Worm (Caenorhabditis elegans) whole organism, midembryonic: Measurements from ENCODE around the gene T10B5.7.
A peak's percentile ranks its signal among the peaks of the same experiment; 100 is the strongest.

Experiments used
- T22C8.4 ChIP-seq: fragments of 200-800 bp; sonication (Bioruptor generic); IDR thresholded peaks from 2 replicates; pipeline ENCODE4 v1.3.6; 2022; ENCODE audit warnings: missing genetic modification characterization, missing compliant biosample characterization
- cog-1 ChIP-seq: sonication (generic microtip); optimal IDR thresholded peaks from 2 replicates; lab custom pipeline; 2016; ENCODE audit warnings: missing genetic modification characterization, missing compliant biosample characterization
- flt-1 ChIP-seq: fragments of 200-800 bp; sonication (Bioruptor generic); IDR thresholded peaks from 2 replicates; pipeline ENCODE4 v1.3.6; 2022; ENCODE audit warnings: missing genetic modification characterization, missing compliant biosample characterization
- klf-2 ChIP-seq: fragments of 200-800 bp; sonication (Bioruptor generic); conservative IDR thresholded peaks from 2 replicates; pipeline ENCODE4 v1.3.6; 2022; ENCODE audit warnings: missing genetic modification reagents, missing genetic modification characterization, missing compliant biosample characterization
- med-1 ChIP-seq: sonication (generic microtip); optimal IDR thresholded peaks from 2 replicates; lab custom pipeline; 2017; ENCODE audit warnings: missing genetic modification characterization, mild to moderate bottlenecking, missing compliant biosample characterization, antibody characterized with exemption, missing genetic modification reagents; ENCODE audit not compliant: insufficient read depth
- ref-1 ChIP-seq: fragments of 200-800 bp; sonication (Bioruptor generic); conservative IDR thresholded peaks from 2 replicates; pipeline ENCODE4 v1.3.6; 2022; ENCODE audit warnings: missing genetic modification reagents, missing genetic modification characterization, missing compliant biosample characterization
- tab-1 ChIP-seq: fragments of 200-800 bp; sonication (Bioruptor generic); IDR thresholded peaks from 2 replicates; pipeline ENCODE4 v1.3.6; 2022; ENCODE audit warnings: missing genetic modification characterization, missing compliant biosample characterization
- ztf-23 ChIP-seq: fragments of 200-800 bp; sonication (Bioruptor generic); IDR thresholded peaks from 2 replicates; pipeline ENCODE4 v1.3.6; 2022; ENCODE audit warnings: missing genetic modification reagents, missing genetic modification characterization, missing compliant biosample characterization
- ztf-29 ChIP-seq: fragments of 200-800 bp; sonication (Bioruptor generic); IDR thresholded peaks from 2 replicates; pipeline ENCODE4 v1.3.6; 2022; ENCODE audit warnings: missing genetic modification reagents, missing genetic modification characterization, missing compliant biosample characterization

Gene T10B5.7

ce11 chrV:1856176-1856575, 10.2 kb downstream of the T10B5.7 start, which contains the start of gene T10B5.10:
Gene T10B5.10, minus strand, starts transcription at chrV:1856276.
- TF ChIP-seq klf-2 (GFP tag; lab: Robert Waterston, UW) (no peak), T22C8.4 (no peak), ztf-29 (GFP tag; lab: Robert Waterston, UW) (no peak), cog-1 (tag; lab: Kevin White, UChicago) (no peak), tab-1 (GFP tag; lab: Robert Waterston, UW) (no peak), med-1 (GFP tag; lab: Kevin White, UChicago) (no peak), ref-1 (no peak), ztf-23 (GFP tag; lab: Robert Waterston, UW) (no peak), flt-1 (GFP tag; lab: Robert Waterston, UW) (no peak)

DNA sequence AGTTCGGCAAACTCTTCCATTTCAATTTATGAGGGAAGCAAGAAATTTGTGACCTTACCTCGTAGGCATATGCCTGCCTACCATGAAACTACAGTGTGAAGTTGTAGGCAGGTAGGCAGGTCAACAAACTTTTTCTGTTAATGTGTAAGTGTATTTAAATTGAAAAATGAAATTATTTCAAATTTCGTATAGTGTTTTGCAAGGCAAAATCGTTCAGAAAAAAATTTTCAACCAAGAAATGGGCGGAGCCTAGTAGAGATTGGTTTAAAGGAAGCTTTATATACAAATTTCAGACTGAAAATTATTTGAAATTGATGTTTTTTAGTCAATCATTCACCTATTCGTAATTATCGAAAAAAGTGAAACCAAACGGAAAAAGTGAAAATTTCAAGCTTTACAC, 11.8 kb downstream of the T10B5.7 start:
- TF ChIP-seq klf-2 (GFP tag; lab: Robert Waterston, UW) = no peak

- TF ChIP-seq tab-1 (GFP tag; lab: Robert Waterston, UW) = no peak
- 0 out of 2 replicates have a peak, but pooled peaks have one; percentile 17 for TF ChIP-seq ztf-23 (GFP tag; lab: Robert Waterston, UW)
Observed at ce11 chrV:1862954-1863353, 17.0 kb downstream of the T10B5.7 start.

ce11 chrV:1864997-1865396, 19.0 kb downstream of the T10B5.7 start:
- TF ChIP-seq flt-1 (GFP tag; lab: Robert Waterston, UW) = no peak

- no peak for TF ChIP-seq ztf-29 (GFP tag; lab: Robert Waterston, UW)
- no peak for TF ChIP-seq tab-1 (GFP tag; lab: Robert Waterston, UW)
- no peak for TF ChIP-seq cog-1 (tag; lab: Kevin White, UChicago)
- no peak for TF ChIP-seq T22C8.4
- TF ChIP-seq med-1 (GFP tag; lab: Kevin White, UChicago) = no peak
- TF ChIP-seq flt-1 (GFP tag; lab: Robert Waterston, UW) = no peak
- TF ChIP-seq ztf-23 (GFP tag; lab: Robert Waterston, UW) = no peak
- TF ChIP-seq klf-2 (GFP tag; lab: Robert Waterston, UW) = no peak
- no peak for TF ChIP-seq ref-1
Observed at ce11 chrV:1868025-1868424, 22.0 kb downstream of the T10B5.7 start.

DNA sequence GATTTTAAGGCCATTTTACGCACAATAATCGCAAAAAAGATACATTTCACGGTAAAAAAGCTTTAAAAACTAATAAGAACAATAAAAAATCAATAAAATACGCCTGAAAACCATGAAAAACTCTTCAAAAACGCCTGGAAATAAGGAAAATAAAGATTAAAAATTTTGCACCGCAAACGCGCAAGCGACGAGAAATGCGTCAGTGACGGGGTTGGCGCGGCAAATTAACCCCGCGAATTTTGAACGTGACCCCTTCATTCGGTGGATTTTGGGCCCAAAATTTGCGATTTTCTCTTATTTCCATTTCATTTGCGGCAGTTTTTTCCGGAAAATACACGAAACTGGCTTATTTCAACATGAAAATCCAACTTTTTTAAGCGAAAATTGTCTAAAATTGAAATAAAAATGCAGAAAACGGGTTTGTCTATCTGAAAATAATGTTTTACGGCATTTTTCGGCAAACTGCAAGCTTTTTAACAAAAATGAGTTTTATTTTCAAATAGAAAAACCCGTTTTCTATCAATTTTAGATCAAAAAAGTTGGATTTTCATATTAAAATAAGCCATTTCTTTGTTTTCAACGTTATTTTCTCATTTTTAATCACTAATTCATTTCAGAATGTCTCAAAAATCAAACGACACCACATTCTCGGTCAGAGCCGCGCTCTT, 22.7 kb downstream of the T10B5.7 start, which contains the start of gene knl-3:
Gene knl-3, plus strand, starts transcription at position 618 of the 668 bp plus-strand sequence.
- TF ChIP-seq ztf-23 (GFP tag; lab: Robert Waterston, UW) (peak; percentile 76), tab-1 (GFP tag; lab: Robert Waterston, UW) (peak; percentile 75; the same call in 1 of the 2 replicates), med-1 (GFP tag; lab: Kevin White, UChicago) (peak; percentile 48), ztf-29 (GFP tag; lab: Robert Waterston, UW) (0 out of 2 replicates have a peak, but pooled peaks have one; percentile 43), T22C8.4 (peak; percentile 71), flt-1 (GFP tag; lab: Robert Waterston, UW) (peak; percentile 75; the same call in 1 of the 2 replicates), klf-2 (GFP tag; lab: Robert Waterston, UW) (no peak), cog-1 (tag; lab: Kevin White, UChicago) (peak; percentile 63), ref-1 (no peak)

ce11 chrV:1869682-1870081, 23.7 kb downstream of the T10B5.7 start, which contains the start of gene T10B5.3:
Gene T10B5.3, minus strand, starts transcription at chrV:1869782.
- no peak for TF ChIP-seq ztf-23 (GFP tag; lab: Robert Waterston, UW)
- no peak for TF ChIP-seq med-1 (GFP tag; lab: Kevin White, UChicago)
- no peak for TF ChIP-seq tab-1 (GFP tag; lab: Robert Waterston, UW)
- TF ChIP-seq ztf-29 (GFP tag; lab: Robert Waterston, UW) = no peak
- no peak for TF ChIP-seq klf-2 (GFP tag; lab: Robert Waterston, UW)
- no peak for TF ChIP-seq cog-1 (tag; lab: Kevin White, UChicago)
- no peak for TF ChIP-seq flt-1 (GFP tag; lab: Robert Waterston, UW)
- TF ChIP-seq ref-1 = no peak
- TF ChIP-seq T22C8.4 = no peak

DNA sequence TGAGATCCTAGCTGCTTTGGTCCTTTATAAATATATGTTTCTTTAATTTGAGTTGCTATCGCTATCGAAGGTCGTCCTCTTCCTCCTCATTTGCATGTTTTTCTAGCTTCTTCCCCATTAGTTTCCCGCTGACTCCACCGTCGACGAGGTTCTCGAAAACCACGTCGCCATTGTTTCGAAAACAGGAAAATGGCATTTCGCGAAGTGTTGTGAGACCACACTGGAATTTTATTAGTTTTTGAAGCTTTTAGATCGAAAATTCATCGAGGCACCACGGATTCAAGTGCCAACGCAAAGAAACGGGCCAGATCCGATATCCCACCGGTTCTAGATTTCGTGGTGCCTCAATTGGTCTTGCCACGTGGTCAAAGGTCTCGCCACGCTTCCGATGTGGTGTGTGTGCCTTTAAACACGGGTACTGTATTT, 24.5 kb downstream of the T10B5.7 start:
- TF ChIP-seq ref-1 (no peak), flt-1 (GFP tag; lab: Robert Waterston, UW) (no peak), ztf-29 (GFP tag; lab: Robert Waterston, UW) (no peak), T22C8.4 (no peak), med-1 (GFP tag; lab: Kevin White, UChicago) (no peak), cog-1 (tag; lab: Kevin White, UChicago) (no peak), klf-2 (GFP tag; lab: Robert Waterston, UW) (no peak), ztf-23 (GFP tag; lab: Robert Waterston, UW) (no peak), tab-1 (GFP tag; lab: Robert Waterston, UW) (no peak)

DNA sequence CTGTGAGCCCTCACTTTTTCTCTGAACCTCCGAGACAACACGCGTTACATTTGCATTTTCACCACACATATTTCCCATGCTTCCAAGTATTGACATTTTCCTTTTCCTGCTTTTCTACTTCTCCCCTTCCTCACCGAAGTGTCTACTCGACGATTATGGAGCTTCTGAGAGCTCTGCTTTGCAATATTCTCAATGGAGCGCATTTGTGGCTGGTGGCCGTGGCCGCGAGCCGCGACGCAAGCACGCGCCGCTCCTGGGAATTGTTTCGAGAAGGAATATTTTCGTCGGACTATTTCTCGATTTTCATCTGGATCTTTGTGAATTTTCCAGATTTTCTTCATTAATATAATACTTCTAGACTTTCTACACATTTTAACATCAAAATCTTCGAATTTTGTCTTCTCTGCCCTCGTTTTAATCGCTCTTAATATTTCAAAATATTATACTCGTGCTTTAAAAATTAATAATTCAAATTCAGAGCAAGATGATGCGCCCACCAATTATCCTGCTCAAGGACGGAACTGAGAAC, 25.8 kb downstream of the T10B5.7 start, which contains the start of the genes T10B5.4 and cct-7:
Gene T10B5.4, minus strand, starts transcription at position 40 of the 529 bp plus-strand sequence.
Gene cct-7, plus strand, starts transcription at position 479 of the 529 bp plus-strand sequence.
- TF ChIP-seq tab-1 (GFP tag; lab: Robert Waterston, UW) (peak; percentile 52; the same call in 1 of the 2 replicates), ztf-23 (GFP tag; lab: Robert Waterston, UW) (peak; percentile 75), ref-1 (no peak), cog-1 (tag; lab: Kevin White, UChicago) (peak; percentile 67), ztf-29 (GFP tag; lab: Robert Waterston, UW) (0 out of 2 replicates have a peak, but pooled peaks have one; percentile 34), T22C8.4 (0 out of 2 replicates have a peak, but pooled peaks have one; percentile 11), flt-1 (GFP tag; lab: Robert Waterston, UW) (peak; percentile 76), klf-2 (GFP tag; lab: Robert Waterston, UW) (no peak)
